Fruit fly (Drosophila melanogaster): ENCODE measurements around the gene CG11398.

The CG11398 gene

DNA sequence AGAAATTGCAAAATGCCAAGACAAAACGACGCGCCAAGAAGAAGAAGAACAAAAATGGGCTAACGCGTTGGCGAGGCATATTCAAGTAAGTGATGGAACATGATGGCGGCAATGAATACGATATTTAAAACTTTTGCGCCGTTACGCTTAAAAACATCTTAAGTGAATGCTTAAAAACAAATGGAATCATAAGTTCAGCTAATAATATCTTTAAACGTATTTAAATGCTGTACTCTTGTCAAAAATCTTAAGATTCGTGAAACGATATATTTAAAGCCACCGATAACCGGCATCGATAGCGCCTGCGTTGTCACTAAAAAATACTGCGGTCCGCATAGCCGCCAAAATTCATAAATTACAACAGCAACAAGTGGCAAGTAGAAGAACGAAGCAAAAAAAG lies 24.9 kb upstream of the CG11398 start, which contains the start of gene CG11403 (continued):
- peak; percentile 85 for TF ChIP-seq sna (GFP tag; IDR thresholded peaks at IDR 0.05; ENCODE audit: partially characterized antibody)
- TF ChIP-seq CG16815 (GFP tag; optimal IDR thresholded peaks at IDR 0.05), result no peak
- no peak for TF ChIP-seq CG10959 (GFP tag; IDR thresholded peaks at IDR 0.05)
- TF ChIP-seq tio (GFP tag; optimal IDR thresholded peaks at IDR 0.05), result no peak
- TF ChIP-seq caup (GFP tag; optimal IDR thresholded peaks at IDR 0.05; ENCODE audit: severe bottlenecking), result no peak
- no peak for TF ChIP-seq pita (GFP tag; optimal IDR thresholded peaks at IDR 0.05)
- TF ChIP-seq CG7556 (GFP tag; optimal IDR thresholded peaks at IDR 0.05), result no peak
- TF ChIP-seq exex (tag; optimal IDR thresholded peaks at IDR 0.05), result no peak
- peak; percentile 77 for TF ChIP-seq HLH4C (GFP tag; IDR thresholded peaks at IDR 0.05; ENCODE audit: partially characterized antibody)
- peak; percentile 34 for TF ChIP-seq CG12391 (tag; optimal IDR thresholded peaks at IDR 0.05)
- no peak for TF ChIP-seq CG10979 (tag; optimal IDR thresholded peaks at IDR 0.05)
- no peak for TF ChIP-seq CG2875 (GFP tag; optimal IDR thresholded peaks at IDR 0.05)
- TF ChIP-seq CG30431 (GFP tag; optimal IDR thresholded peaks at IDR 0.05), result no peak
- TF ChIP-seq Hey (tag; optimal IDR thresholded peaks at IDR 0.05), result no peak
- no peak for TF ChIP-seq Meics (GFP tag; optimal IDR thresholded peaks at IDR 0.05)
- TF ChIP-seq Dbx (GFP tag; IDR thresholded peaks at IDR 0.05), result no peak
- no peak for TF ChIP-seq CG14441 (GFP tag; IDR thresholded peaks at IDR 0.05)
- TF ChIP-seq lbe (GFP tag; optimal IDR thresholded peaks at IDR 0.05), result no peak
- no peak for TF ChIP-seq repo (GFP tag; optimal IDR thresholded peaks at IDR 0.05)
- TF ChIP-seq amos (GFP tag; IDR thresholded peaks at IDR 0.05; ENCODE audit: partially characterized antibody), result peak; percentile 73
- TF ChIP-seq CG17802 (tag; optimal IDR thresholded peaks at IDR 0.05), result no peak
- TF ChIP-seq insv (GFP tag; optimal IDR thresholded peaks at IDR 0.05), result no peak
- no peak for TF ChIP-seq CG7357 (GFP tag; IDR thresholded peaks at IDR 0.05)
- no peak for TF ChIP-seq CG8478 (optimal IDR thresholded peaks at IDR 0.05)
- peak; percentile 75 for TF ChIP-seq CG14860 (GFP tag; IDR thresholded peaks at IDR 0.05; ENCODE audit: partially characterized antibody)
- no peak for TF ChIP-seq Trl (optimal IDR thresholded peaks at IDR 0.05)
- no peak for TF ChIP-seq Trl (GFP tag; optimal IDR thresholded peaks at IDR 0.05)
- peak; percentile 85 for TF ChIP-seq Med (GFP tag)
- no peak for TF ChIP-seq pho (GFP tag; optimal IDR thresholded peaks at IDR 0.05)
- TF ChIP-seq ham (GFP tag; IDR thresholded peaks at IDR 0.05), result no peak
- TF ChIP-seq Neu2 (GFP tag; optimal IDR thresholded peaks at IDR 0.05; ENCODE audit: borderline replicate concordance), result no peak
- TF ChIP-seq NK7.1 (GFP tag; optimal IDR thresholded peaks at IDR 0.05), result no peak
- peak; percentile 65 for TF ChIP-seq pzg (GFP tag; optimal IDR thresholded peaks at IDR 0.05)
- TF ChIP-seq CG13775 (GFP tag; optimal IDR thresholded peaks at IDR 0.05), result no peak
- no peak for TF ChIP-seq ap (GFP tag; IDR thresholded peaks at IDR 0.05)
- no peak for TF ChIP-seq CG4820 (GFP tag; optimal IDR thresholded peaks at IDR 0.05)
- no peak for TF ChIP-seq CG9437 (GFP tag; optimal IDR thresholded peaks at IDR 0.05)
- TF ChIP-seq CG2120 (GFP tag; optimal IDR thresholded peaks at IDR 0.05), result peak; percentile 22
- no peak for TF ChIP-seq CG17612 (GFP tag; IDR thresholded peaks at IDR 0.05)
- TF ChIP-seq CG3847 (GFP tag; IDR thresholded peaks at IDR 0.05), result no peak; the same call in 1 of the 2 replicates
- TF ChIP-seq gcm (GFP tag; optimal IDR thresholded peaks at IDR 0.05), result no peak
- TF ChIP-seq CG14014 (GFP tag; IDR thresholded peaks at IDR 0.05), result no peak
- TF ChIP-seq trh (GFP tag; optimal IDR thresholded peaks at IDR 0.05), result no peak
- TF ChIP-seq fd3F (GFP tag; optimal IDR thresholded peaks at IDR 0.05), result no peak
- no peak for TF ChIP-seq CG6813 (GFP tag; optimal IDR thresholded peaks at IDR 0.05)
- no peak for TF ChIP-seq CG14965 (GFP tag; optimal IDR thresholded peaks at IDR 0.05; ENCODE audit: borderline replicate concordance)
- TF ChIP-seq Fer1 (GFP tag; optimal IDR thresholded peaks at IDR 0.05), result no peak
- no peak for TF ChIP-seq CG10462 (GFP tag; optimal IDR thresholded peaks at IDR 0.05)
- no peak for TF ChIP-seq CG12104 (GFP tag; optimal IDR thresholded peaks at IDR 0.05)
- TF ChIP-seq kay (GFP tag; optimal IDR thresholded peaks at IDR 0.05), result no peak
- no peak for TF ChIP-seq sisA (GFP tag; IDR thresholded peaks at IDR 0.05)
- TF ChIP-seq HHEX (GFP tag; optimal IDR thresholded peaks at IDR 0.05), result no peak

All from whole organism, embryonic.